Worm (Caenorhabditis elegans): Measurements from ENCODE around the gene Y17G7B.21.

Y17G7B.21 gene

ce11 chrII:11978920-11979319, 1.5 kb upstream of the Y17G7B.21 start:
- TF ChIP-seq T26A5.8 (tag; optimal IDR thresholded peaks at IDR 0.05) (no peak), B0336.3 (GFP tag; IDR thresholded peaks at IDR 0.05) (0 out of 2 replicates have a peak, but pooled peaks have one; percentile 3), efl-1 (GFP tag; optimal IDR thresholded peaks at IDR 0.05) (no peak), ztf-3 (GFP tag; optimal IDR thresholded peaks at IDR 0.05) (no peak), hmg-20 (GFP tag; IDR thresholded peaks at IDR 0.05) (no peak), Y56A3A.18 (GFP tag; IDR thresholded peaks at IDR 0.05) (no peak), nhr-120 (GFP tag; IDR thresholded peaks at IDR 0.05) (no peak), somi-1 (GFP tag; optimal IDR thresholded peaks at IDR 0.05) (no peak), F37B4.10 (GFP tag; IDR thresholded peaks at IDR 0.05) (no peak), snpc-1.3 (tag; optimal IDR thresholded peaks at IDR 0.05; ENCODE audit: insufficient read depth) (peak; percentile 38), nfya-1 (tag; optimal IDR thresholded peaks at IDR 0.05; ENCODE audit: borderline replicate concordance, insufficient read depth) (no peak), cebp-1 (GFP tag; IDR thresholded peaks at IDR 0.05) (no peak), cebp-1 (tag; optimal IDR thresholded peaks at IDR 0.05) (no peak)

ce11 chrII:11978478-11978877, 1.0 kb upstream of the Y17G7B.21 start:
- TF ChIP-seq mel-28 (tag; optimal IDR thresholded peaks at IDR 0.05; ENCODE audit: borderline replicate concordance), result no peak
- TF ChIP-seq Y56A3A.18 (GFP tag; IDR thresholded peaks at IDR 0.05), result no peak
- peak; percentile 32; the same call in 1 of the 2 replicates for TF ChIP-seq B0336.3 (GFP tag; IDR thresholded peaks at IDR 0.05)
- no peak for TF ChIP-seq nfya-1 (tag; optimal IDR thresholded peaks at IDR 0.05; ENCODE audit: borderline replicate concordance, insufficient read depth)
- no peak for TF ChIP-seq egl-44 (GFP tag; IDR thresholded peaks at IDR 0.05)
- TF ChIP-seq ZK185.1 (tag; optimal IDR thresholded peaks at IDR 0.05; ENCODE audit: poor library complexity, severe bottlenecking), result no peak
- peak; percentile 80 for TF ChIP-seq zfh-2 (GFP tag; conservative IDR thresholded peaks at IDR 0.05)
- TF ChIP-seq madf-6 (GFP tag; IDR thresholded peaks at IDR 0.05), result peak; percentile 24; the same call in 1 of the 2 replicates
- no peak for TF ChIP-seq hrde-1 (tag; optimal IDR thresholded peaks at IDR 0.05; ENCODE audit: borderline replicate concordance)
- TF ChIP-seq ztf-6 (GFP tag; IDR thresholded peaks at IDR 0.05), result no peak

ce11 chrII:11976727-11977259, 668 bp downstream of the Y17G7B.21 start:
- TF ChIP-seq lin-35 (GFP tag; optimal IDR thresholded peaks at IDR 0.05) (peak in 1 of 3 experiments; percentile 4), T07F8.4 (tag; optimal IDR thresholded peaks at IDR 0.05) (no peak), C17E4.6 (GFP tag; IDR thresholded peaks at IDR 0.05) (no peak)

DNA sequence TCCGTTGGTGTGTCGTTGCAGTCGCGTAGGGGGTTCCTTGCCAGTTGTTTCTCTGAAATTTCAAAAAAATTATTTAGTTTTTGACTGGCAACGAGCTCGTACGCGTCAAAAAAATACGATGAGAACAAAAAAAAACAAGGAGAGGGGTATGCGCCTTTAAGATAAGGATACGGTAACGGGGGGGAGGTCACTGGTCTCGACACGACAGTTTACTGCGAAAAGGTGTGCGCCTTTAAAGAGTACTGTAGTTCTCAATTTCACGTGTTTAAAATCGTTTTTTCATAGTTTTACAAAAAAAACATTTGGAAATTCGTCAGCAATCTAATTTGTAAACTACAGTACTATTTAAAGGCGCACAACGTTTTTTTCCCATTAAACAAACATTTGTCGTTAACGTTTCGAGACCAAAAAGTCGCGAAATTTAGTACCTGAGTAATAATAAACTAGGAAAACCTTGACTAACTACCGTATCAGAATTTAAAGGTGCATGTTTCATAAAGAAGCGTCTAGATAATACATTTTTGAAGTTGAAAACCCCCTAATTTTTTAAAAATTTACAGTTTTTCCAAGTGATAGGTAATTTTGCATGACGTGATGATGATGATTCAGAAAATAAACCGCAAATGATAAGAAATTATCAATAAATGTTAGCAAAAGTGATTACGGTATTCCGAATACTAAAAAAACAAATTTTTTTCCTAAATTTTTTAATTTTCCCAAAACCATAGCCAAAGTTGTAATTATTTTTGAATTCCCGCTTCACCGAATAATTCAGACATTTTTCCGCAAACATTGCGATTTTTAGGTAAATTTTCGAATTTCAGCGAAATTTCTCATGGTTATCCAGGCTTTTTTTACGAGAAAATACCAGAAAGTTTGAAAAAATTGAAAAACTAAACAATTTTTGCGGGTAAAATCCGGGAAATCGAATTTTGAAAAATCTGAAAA, 3.1 kb downstream of the Y17G7B.21 start:
- no peak for TF ChIP-seq bed-1 (GFP tag; IDR thresholded peaks at IDR 0.05)
- TF ChIP-seq F49E8.2 (tag; optimal IDR thresholded peaks at IDR 0.05; ENCODE audit: insufficient read depth), result no peak
- TF ChIP-seq Y53F4B.3 (GFP tag; IDR thresholded peaks at IDR 0.05), result no peak
- no peak for TF ChIP-seq bed-2 (GFP tag; IDR thresholded peaks at IDR 0.05)
- TF ChIP-seq tbp1 (GFP tag; optimal IDR thresholded peaks at IDR 0.05), result no peak
- TF ChIP-seq attf-3 (GFP tag; conservative IDR thresholded peaks at IDR 0.05), result 0 out of 2 replicates have a peak, but pooled peaks have one; percentile 28
- no peak for TF ChIP-seq nhr-179 (tag; optimal IDR thresholded peaks at IDR 0.05)
- TF ChIP-seq akir-1 (GFP tag; optimal IDR thresholded peaks at IDR 0.05), result no peak
- peak; percentile 42 for TF ChIP-seq B0336.3 (GFP tag; IDR thresholded peaks at IDR 0.05)
- peak; percentile 89 for TF ChIP-seq lsl-1 (GFP tag; optimal IDR thresholded peaks at IDR 0.05)
- TF ChIP-seq ama-1 (optimal IDR thresholded peaks at IDR 0.05), result no peak
- TF ChIP-seq ama-1 (GFP tag; optimal IDR thresholded peaks at IDR 0.05), result no peak
- no peak for TF ChIP-seq ceh-79 (tag; optimal IDR thresholded peaks at IDR 0.05)
- TF ChIP-seq lsy-27 (tag; optimal IDR thresholded peaks at IDR 0.05; ENCODE audit: borderline replicate concordance, insufficient read depth), result no peak
- no peak for TF ChIP-seq tlf-1 (GFP tag; optimal IDR thresholded peaks at IDR 0.05)
- TF ChIP-seq chd-7 (tag; optimal IDR thresholded peaks at IDR 0.05), result peak; percentile 68
- TF ChIP-seq egrh-3 (GFP tag; IDR thresholded peaks at IDR 0.05), result no peak
- no peak for TF ChIP-seq nhr-90 (tag; optimal IDR thresholded peaks at IDR 0.05)
- no peak for TF ChIP-seq unc-62 (GFP tag; optimal IDR thresholded peaks at IDR 0.05)
- TF ChIP-seq T26A5.8 (tag; optimal IDR thresholded peaks at IDR 0.05), result no peak
- no peak for TF ChIP-seq ztf-6 (GFP tag; IDR thresholded peaks at IDR 0.05)

Data from whole organism, young adult.